Fruit fly (Drosophila melanogaster) S2 (cell line): Measurements from ENCODE around the gene eIF4E4.

Experiments used
- CG8478 ChIP-seq: fragments of >200 bp; optimal IDR thresholded peaks from 2 replicates; lab custom pipeline; 2018
- CTCF ChIP-seq, 2 experiments: fragments of >200 bp; optimal IDR thresholded peaks; 2 replicates each; lab custom pipeline; 2018

DNA sequence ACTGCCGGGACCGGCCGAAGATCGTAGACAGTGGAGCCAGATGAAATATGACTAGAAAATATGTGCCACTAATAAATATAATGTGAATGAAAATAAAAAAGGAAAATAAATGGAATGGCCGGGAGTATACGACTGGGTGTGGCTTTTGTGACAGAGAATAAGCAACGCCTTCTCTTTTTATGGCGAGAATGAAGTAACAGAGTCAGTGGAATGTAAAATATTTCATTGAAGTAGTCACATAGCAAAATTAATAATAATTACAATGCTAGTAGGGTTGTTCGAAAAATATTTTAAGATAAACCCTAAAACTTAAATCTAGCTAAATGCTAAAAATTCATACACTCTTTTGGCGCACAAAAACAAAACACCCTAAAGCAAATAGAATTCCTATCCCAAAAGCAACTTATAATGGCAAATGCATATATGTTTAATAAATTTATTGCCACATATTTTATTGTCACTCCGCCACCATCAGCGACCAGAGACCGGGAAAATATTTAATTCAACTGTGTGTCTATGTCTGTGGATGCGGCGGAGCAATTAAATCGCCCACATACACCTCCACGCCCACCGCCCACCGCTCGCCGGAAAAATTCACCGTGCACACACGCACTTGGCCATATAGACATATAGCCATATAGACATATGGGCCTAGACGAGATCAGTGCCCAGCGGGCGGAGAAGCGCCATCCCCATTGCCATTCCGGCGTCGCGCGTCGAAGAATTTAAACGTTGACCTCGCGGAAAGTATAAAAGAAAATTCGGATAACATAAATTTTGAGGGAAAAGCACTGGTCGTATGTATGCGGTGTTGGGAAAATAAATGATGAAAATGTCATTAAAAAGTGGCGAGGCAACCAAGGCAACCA is 41.5 kb upstream of the eIF4E4 start:
- no peak for TF ChIP-seq CG8478 (lab: Kevin White, UChicago)
- TF ChIP-seq CTCF (optimal IDR thresholded peaks at IDR 0.05; lab: Kevin White, UChicago): no peak
